Fruit fly (Drosophila melanogaster) whole organism, embryonic: ENCODE data around the gene EAChm.

Source experiments
- CG10431 ChIP-seq: fragments of 200-800 bp; sonication (Bioruptor generic); optimal IDR thresholded peaks from 3 replicates; lab custom pipeline; 2018; ENCODE audit warnings: missing biosample characterization, mild to moderate bottlenecking, missing genetic modification characterization
- CG11085 ChIP-seq: fragments of 200-800 bp; sonication (Bioruptor generic); IDR thresholded peaks from 2 replicates; pipeline ENCODE4 v1.3.6; 2022; ENCODE audit warnings: missing biosample characterization, missing genetic modification characterization
- CG11093 ChIP-seq: fragments of 200-800 bp; sonication (Bioruptor generic); IDR thresholded peaks from 3 replicates; pipeline ENCODE4 v1.3.6; 2022; ENCODE audit warnings: missing biosample characterization, missing genetic modification characterization
- CG11456 ChIP-seq: fragments of 200-800 bp; sonication (Bioruptor generic); IDR thresholded peaks from 3 replicates; pipeline ENCODE4 v1.3.6; 2022; ENCODE audit warnings: missing biosample characterization, missing genetic modification characterization
- CG12104 ChIP-seq: fragments of 200-800 bp; sonication (Bioruptor generic); optimal IDR thresholded peaks from 3 replicates; lab custom pipeline; 2016; ENCODE audit warnings: missing biosample characterization, missing genetic modification characterization
- CG15601 ChIP-seq: fragments of 200-800 bp; sonication (Bioruptor generic); optimal IDR thresholded peaks from 3 replicates; lab custom pipeline; 2019; ENCODE audit warnings: missing biosample characterization, mild to moderate bottlenecking, missing genetic modification characterization, moderate library complexity
- CG1602 ChIP-seq: fragments of 200-800 bp; sonication (Bioruptor generic); optimal IDR thresholded peaks from 3 replicates; lab custom pipeline; 2016; ENCODE audit warnings: missing biosample characterization, missing genetic modification characterization
- CG1603 ChIP-seq: fragments of 200-800 bp; sonication (Bioruptor generic); optimal IDR thresholded peaks from 2 replicates; lab custom pipeline; 2019; ENCODE audit warnings: missing biosample characterization, mild to moderate bottlenecking, missing genetic modification characterization, moderate library complexity
- CG17186 ChIP-seq: fragments of 200-800 bp; sonication (Bioruptor generic); optimal IDR thresholded peaks from 3 replicates; lab custom pipeline; 2017; ENCODE audit warnings: missing biosample characterization, missing genetic modification reagents, missing genetic modification characterization
- CG2889 ChIP-seq: fragments of 200-800 bp; sonication (Bioruptor generic); IDR thresholded peaks from 3 replicates; pipeline ENCODE4 v1.3.6; 2022; ENCODE audit warnings: missing biosample characterization, missing genetic modification characterization
- CG30020 ChIP-seq: fragments of 200-800 bp; optimal IDR thresholded peaks from 2 replicates; lab custom pipeline; 2019; ENCODE audit warnings: missing biosample characterization, mild to moderate bottlenecking, missing genetic modification characterization, moderate library complexity
- CG3726 ChIP-seq: fragments of 200-800 bp; sonication (Bioruptor generic); IDR thresholded peaks from 3 replicates; pipeline ENCODE4, ENCODE4 v1.3.6; 2022; ENCODE audit warnings: missing biosample characterization, missing genetic modification characterization
- CG3838 ChIP-seq: fragments of 200-800 bp; sonication (Bioruptor generic); optimal IDR thresholded peaks from 3 replicates; lab custom pipeline; 2016; ENCODE audit warnings: missing biosample characterization, missing genetic modification characterization
- CG7786 ChIP-seq: fragments of 200-800 bp; sonication (Bioruptor generic); optimal IDR thresholded peaks from 2 replicates; lab custom pipeline; 2016; ENCODE audit warnings: missing biosample characterization, missing genetic modification characterization
- D19B ChIP-seq: fragments of 200-800 bp; sonication (Bioruptor generic); optimal IDR thresholded peaks from 2 replicates; lab custom pipeline; 2017; ENCODE audit warnings: missing biosample characterization, mild to moderate bottlenecking, missing genetic modification characterization
- Deaf1 ChIP-seq: fragments of 200-800 bp; optimal IDR thresholded peaks from 3 replicates; lab custom pipeline; 2019; ENCODE audit warnings: missing biosample characterization, mild to moderate bottlenecking, missing genetic modification characterization, moderate library complexity
- Dip2 ChIP-seq: fragments of 200-800 bp; sonication (Bioruptor generic); IDR thresholded peaks from 2 replicates; pipeline ENCODE4 v1.3.6; 2022; ENCODE audit warnings: missing biosample characterization, missing genetic modification characterization
- Dll ChIP-seq: fragments of 200-800 bp; sonication (Bioruptor generic); IDR thresholded peaks from 4 replicates; pipeline ENCODE4 v1.3.6; 2022; ENCODE audit warnings: missing biosample characterization, missing genetic modification characterization; ENCODE audit not compliant: partially characterized antibody
- Drgx ChIP-seq: fragments of 200-800 bp; sonication (Bioruptor generic); IDR thresholded peaks from 2 replicates; pipeline ENCODE4 v1.3.6; 2022; ENCODE audit warnings: missing biosample characterization, missing genetic modification characterization
- E2f2 ChIP-seq: fragments of 200-800 bp; sonication (Bioruptor generic); IDR thresholded peaks from 2 replicates; pipeline ENCODE4 v1.3.6; 2022; ENCODE audit warnings: missing biosample characterization, missing genetic modification characterization
- GATAe ChIP-seq: fragments of 200-800 bp; sonication (Bioruptor generic); conservative IDR thresholded peaks from 2 replicates; pipeline ENCODE4 v1.3.6; 2022; ENCODE audit warnings: missing biosample characterization, missing genetic modification characterization
- Hr39 ChIP-seq: fragments of >200 bp; optimal IDR thresholded peaks from 2 replicates; lab custom pipeline; 2017
- Hr78 ChIP-seq, 2 experiments: fragments of 200-800 bp in 1 of 2; fragments of >200 bp in 1 of 2; sonication (Bioruptor generic) in 1 of 2; optimal IDR thresholded peaks; 2 replicates each; lab custom pipeline; 2017 to 2019; ENCODE audit warnings: missing biosample characterization in 2 of 2, missing genetic modification characterization in 2 of 2, mild to moderate bottlenecking in 1 of 2, moderate library complexity in 1 of 2
- Med ChIP-seq: fragments of 200-800 bp; sonication (Bioruptor generic); peaks from one replicate; lab custom pipeline; 2016; ENCODE audit warnings: missing biosample characterization, missing genetic modification characterization, mild to moderate bottlenecking, inconsistent platforms, moderate library complexity
- ato ChIP-seq: fragments of 200-800 bp; sonication (Bioruptor generic); IDR thresholded peaks from 2 replicates; pipeline ENCODE4 v1.3.6; 2022; ENCODE audit warnings: missing biosample characterization, missing genetic modification characterization; ENCODE audit not compliant: partially characterized antibody
- bab2 ChIP-seq: fragments of 200-800 bp; sonication (Bioruptor generic); optimal IDR thresholded peaks from 2 replicates; lab custom pipeline; 2016; ENCODE audit warnings: missing biosample characterization, missing genetic modification characterization
- bbx ChIP-seq: fragments of 200-800 bp; sonication (Bioruptor generic); IDR thresholded peaks from 2 replicates; pipeline ENCODE4 v1.3.6; 2022; ENCODE audit warnings: missing biosample characterization, missing genetic modification characterization; ENCODE audit not compliant: partially characterized antibody
- bowl ChIP-seq: fragments of 200-800 bp; sonication (Bioruptor generic); IDR thresholded peaks from 2 replicates; pipeline ENCODE4 v1.3.6; 2022; ENCODE audit warnings: missing biosample characterization, missing genetic modification characterization
- bsh ChIP-seq, 2 experiments: fragments of 200-800 bp; sonication (Bioruptor generic); optimal IDR thresholded peaks; 2 replicates each; lab custom pipeline; 2017 to 2018; ENCODE audit warnings: mild to moderate bottlenecking in 2 of 2, missing biosample characterization in 2 of 2, missing genetic modification characterization in 2 of 2, moderate library complexity in 1 of 2
- chif ChIP-seq, 2 experiments: fragments of 200-800 bp; sonication (Bioruptor generic); optimal IDR thresholded peaks; 3 replicates each; lab custom pipeline; 2016; ENCODE audit warnings: missing biosample characterization in 2 of 2, missing genetic modification characterization in 2 of 2
- ci ChIP-seq: fragments of 200-800 bp; sonication (Bioruptor generic); IDR thresholded peaks from 3 replicates; pipeline ENCODE4 v1.3.6; 2022; ENCODE audit warnings: missing biosample characterization, missing genetic modification characterization
- crc ChIP-seq: fragments of 200-800 bp; sonication (Bioruptor generic); optimal IDR thresholded peaks from 2 replicates; lab custom pipeline; 2016; ENCODE audit warnings: missing biosample characterization, missing genetic modification characterization
- da ChIP-seq: fragments of 200-800 bp; sonication (Bioruptor generic); optimal IDR thresholded peaks from 2 replicates; lab custom pipeline; 2016; ENCODE audit warnings: missing biosample characterization, missing genetic modification characterization
- fd64A ChIP-seq: fragments of 200-800 bp; sonication (Bioruptor generic); optimal IDR thresholded peaks from 3 replicates; lab custom pipeline; 2018; ENCODE audit warnings: missing biosample characterization, mild to moderate bottlenecking, missing genetic modification characterization
- fd96Cb ChIP-seq: fragments of 200-800 bp; sonication (Bioruptor generic); optimal IDR thresholded peaks from 2 replicates; lab custom pipeline; 2018; ENCODE audit warnings: missing biosample characterization, mild to moderate bottlenecking, missing genetic modification characterization, moderate library complexity
- gce ChIP-seq: fragments of 200-800 bp; sonication (Bioruptor generic); IDR thresholded peaks from 3 replicates; pipeline ENCODE4 v1.3.6; 2022; ENCODE audit warnings: missing biosample characterization, missing genetic modification characterization
- hbn ChIP-seq: fragments of 200-800 bp; sonication (Bioruptor generic); IDR thresholded peaks from 2 replicates; pipeline ENCODE4 v1.3.6; 2022; ENCODE audit warnings: missing biosample characterization, missing genetic modification characterization; ENCODE audit not compliant: partially characterized antibody
- jing ChIP-seq: fragments of 200-800 bp; sonication (Bioruptor generic); optimal IDR thresholded peaks from 2 replicates; lab custom pipeline; 2018; ENCODE audit warnings: missing biosample characterization, mild to moderate bottlenecking, missing genetic modification characterization
- ken ChIP-seq: fragments of 200-800 bp; sonication (Bioruptor generic); IDR thresholded peaks from 3 replicates; pipeline ENCODE4 v1.3.6; 2022; ENCODE audit warnings: missing biosample characterization, missing genetic modification characterization
- oc ChIP-seq: fragments of 200-800 bp; sonication (Bioruptor generic); optimal IDR thresholded peaks from 2 replicates; lab custom pipeline; 2018; ENCODE audit warnings: missing biosample characterization, mild to moderate bottlenecking, missing genetic modification characterization, moderate library complexity
- slbo ChIP-seq: fragments of 200-800 bp; sonication (Bioruptor generic); IDR thresholded peaks from 2 replicates; pipeline ENCODE4 v1.3.6; 2022; ENCODE audit warnings: missing biosample characterization, missing genetic modification characterization
- so ChIP-seq: fragments of 200-800 bp; sonication (Bioruptor generic); IDR thresholded peaks from 3 replicates; pipeline ENCODE4 v1.3.6; 2022; ENCODE audit warnings: missing biosample characterization, missing genetic modification characterization
- stwl ChIP-seq: fragments of 200-800 bp; sonication (Bioruptor generic); optimal IDR thresholded peaks from 3 replicates; lab custom pipeline; 2018; ENCODE audit warnings: missing biosample characterization, mild to moderate bottlenecking, missing genetic modification characterization, moderate library complexity
- sug ChIP-seq: fragments of 200-800 bp; optimal IDR thresholded peaks from 2 replicates; lab custom pipeline; 2019; ENCODE audit warnings: missing biosample characterization, mild to moderate bottlenecking, missing genetic modification characterization, moderate library complexity
- tll ChIP-seq, 2 experiments: fragments of 200-800 bp in 1 of 2; fragments of >200 bp in 1 of 2; sonication (Bioruptor generic) in 1 of 2; optimal IDR thresholded peaks; 2 replicates each; lab custom pipeline; 2017 to 2019; ENCODE audit warnings: missing biosample characterization in 2 of 2, missing genetic modification characterization in 2 of 2, mild to moderate bottlenecking in 1 of 2, moderate library complexity in 1 of 2
- ttk ChIP-seq: fragments of 200-800 bp; sonication (Bioruptor generic); IDR thresholded peaks from 2 replicates; pipeline ENCODE4 v2.1.2; 2022; ENCODE audit warnings: missing biosample characterization, missing genetic modification characterization
- twi ChIP-seq: fragments of 200-800 bp; optimal IDR thresholded peaks from 2 replicates; lab custom pipeline; 2019; ENCODE audit warnings: missing biosample characterization, mild to moderate bottlenecking, missing genetic modification characterization, moderate library complexity
- wdn ChIP-seq: fragments of 200-800 bp; sonication (Bioruptor generic); IDR thresholded peaks from 2 replicates; pipeline ENCODE4 v1.3.6; 2022; ENCODE audit warnings: missing biosample characterization, missing genetic modification characterization

Gene EAChm

dm6 chr3L:15061605-15062004 is 7.0 kb downstream of the EAChm start, which contains the start of gene CG13460 (continued):
- TF ChIP-seq hbn (GFP tag; lab: Robert Waterston, UW) (no peak), Drgx (no peak), ci (GFP tag; lab: Robert Waterston, UW) (no peak), fd64A (GFP tag; lab: Kevin White, UChicago) (no peak), Hr78 (GFP tag; optimal IDR thresholded peaks at IDR 0.05; lab: Kevin White, UChicago) (no peak)

dm6 chr3L:15064877-15065276 is 10.3 kb downstream of the EAChm start, which contains the start of gene Sytbeta:
TSS of gene Sytbeta (minus strand) at chr3L:15064977.
- no peak for TF ChIP-seq slbo (GFP tag; lab: Robert Waterston, UW)
- 0 out of 3 replicates have a peak, but pooled peaks have one; percentile 18 for TF ChIP-seq ken (GFP tag; lab: Robert Waterston, UW)
- no peak for TF ChIP-seq bab2 (GFP tag; lab: Kevin White, UChicago)
- TF ChIP-seq CG11456 (GFP tag; lab: Robert Waterston, UW), result 0 out of 3 replicates have a peak, but pooled peaks have one; percentile 5
- no peak for TF ChIP-seq so
- TF ChIP-seq Med, result peak; percentile 62
- TF ChIP-seq Deaf1, result peak; percentile 89
- TF ChIP-seq E2f2 (GFP tag; lab: Robert Waterston, UW), result no peak
- 0 out of 3 replicates have a peak, but pooled peaks have one; percentile 33 for TF ChIP-seq CG3726 (GFP tag; lab: Robert Waterston, UW)
- no peak for TF ChIP-seq tll (GFP tag; optimal IDR thresholded peaks at IDR 0.05; lab: Kevin White, UChicago)
- no peak for TF ChIP-seq ato (GFP tag; lab: Robert Waterston, UW)
- TF ChIP-seq CG11093 (GFP tag; lab: Robert Waterston, UW), result 0 out of 3 replicates have a peak, but pooled peaks have one; percentile 15
- no peak for TF ChIP-seq Dll (GFP tag; lab: Robert Waterston, UW)

dm6 chr3L:15072149-15072548 is 17.6 kb downstream of the EAChm start:
- TF ChIP-seq CG12104 (GFP tag; lab: Kevin White, UChicago) (no peak), CG10431 (GFP tag; lab: Kevin White, UChicago) (no peak), jing (no peak), wdn (GFP tag; lab: Robert Waterston, UW) (no peak), CG3838 (no peak), CG2889 (no peak), CG11085 (GFP tag; lab: Robert Waterston, UW) (no peak), bbx (GFP tag; lab: Robert Waterston, UW) (peak; percentile 52; the same call in 1 of the 2 replicates), sug (no peak), gce (no peak), bsh (GFP tag; optimal IDR thresholded peaks at IDR 0.05; lab: Kevin White, UChicago) (no peak), CG1602 (GFP tag; lab: Kevin White, UChicago) (no peak), ato (GFP tag; lab: Robert Waterston, UW) (0 out of 2 replicates have a peak, but pooled peaks have one; percentile 46), twi (tag; lab: Kevin White, UChicago) (no peak), stwl (peak; percentile 46), chif (GFP tag; optimal IDR thresholded peaks at IDR 0.05; lab: Kevin White, UChicago) (no peak), crc (GFP tag; lab: Kevin White, UChicago) (no peak), Dip2 (GFP tag; lab: Robert Waterston, UW) (no peak), CG30020 (no peak), CG15601 (tag; lab: Kevin White, UChicago) (no peak), da (GFP tag; lab: Kevin White, UChicago) (no peak), oc (tag; lab: Kevin White, UChicago) (no peak), slbo (GFP tag; lab: Robert Waterston, UW) (no peak), ttk (GFP tag; lab: Robert Waterston, UW) (no peak), D19B (GFP tag; lab: Kevin White, UChicago) (no peak), CG17186 (GFP tag; lab: Kevin White, UChicago) (no peak), CG1603 (tag; lab: Kevin White, UChicago) (peak; percentile 20), fd96Cb (no peak), CG7786 (GFP tag; lab: Kevin White, UChicago) (no peak), Hr39 (lab: Kevin White, UChicago) (no peak), bowl (no peak), GATAe (no peak)
